Worm (Caenorhabditis elegans): ENCODE results near the gene cyp-25A1.

The cyp-25A1 gene

ce11 chrIII:3821969-3822453, 10.4 kb upstream of the cyp-25A1 start, which contains the start of gene amx-1:
Gene amx-1 (plus strand): TSS chrIII:3822403.
- TF ChIP-seq hlh-30 (tag; optimal IDR thresholded peaks at IDR 0.05; ENCODE audit: insufficient read depth), result peak; percentile 58
- peak; percentile 4 for TF ChIP-seq ceh-31 (tag; optimal IDR thresholded peaks at IDR 0.05)
- TF ChIP-seq ceh-34 (tag; optimal IDR thresholded peaks at IDR 0.05), result no peak

ce11 chrIII:3829105-3829504, 3.3 kb upstream of the cyp-25A1 start, which contains the start of gene cnnm-5:
Gene cnnm-5 (minus strand): TSS chrIII:3829205.
- TF ChIP-seq pax-1 (tag; optimal IDR thresholded peaks at IDR 0.05) (no peak), ceh-24 (tag; optimal IDR thresholded peaks at IDR 0.05) (no peak), C08G9.2 (tag; optimal IDR thresholded peaks at IDR 0.05) (no peak), dmd-4 (tag; optimal IDR thresholded peaks at IDR 0.05; ENCODE audit: borderline replicate concordance) (no peak), pqm-1 (tag; optimal IDR thresholded peaks at IDR 0.05) (no peak), unc-86 (tag; optimal IDR thresholded peaks at IDR 0.05) (no peak), rnt-1 (tag; optimal IDR thresholded peaks at IDR 0.05) (no peak), fkh-6 (tag; optimal IDR thresholded peaks at IDR 0.05) (no peak), sox-4 (tag; optimal IDR thresholded peaks at IDR 0.05) (no peak), pha-2 (tag; optimal IDR thresholded peaks at IDR 0.05) (no peak), T23F11.4 (GFP tag; optimal IDR thresholded peaks at IDR 0.05) (no peak), pros-1 (tag; optimal IDR thresholded peaks at IDR 0.05) (no peak), elt-2 (tag; optimal IDR thresholded peaks at IDR 0.05) (no peak)

ce11 chrIII:3831381-3831780, 1.0 kb upstream of the cyp-25A1 start, which contains the start of gene C36A4.10:
Gene C36A4.10 (minus strand): TSS chrIII:3831481.
- peak; percentile 33 for TF ChIP-seq ceh-48 (tag; optimal IDR thresholded peaks at IDR 0.05)
- TF ChIP-seq nhr-232 (tag; optimal IDR thresholded peaks at IDR 0.05), result no peak

- TF ChIP-seq unc-55 (GFP tag; optimal IDR thresholded peaks at IDR 0.05) (no peak), ceh-34 (tag; optimal IDR thresholded peaks at IDR 0.05) (no peak), odd-2 (tag; optimal IDR thresholded peaks at IDR 0.05) (no peak), eyg-1 (tag; optimal IDR thresholded peaks at IDR 0.05) (no peak), fkh-10 (GFP tag; optimal IDR thresholded peaks at IDR 0.05) (no peak), fax-1 (tag; optimal IDR thresholded peaks at IDR 0.05) (no peak), ets-4 (tag; optimal IDR thresholded peaks at IDR 0.05) (no peak), ama-1 (optimal IDR thresholded peaks at IDR 0.05) (no peak), ceh-6 (GFP tag; optimal IDR thresholded peaks at IDR 0.05) (no peak), fkh-6 (tag; optimal IDR thresholded peaks at IDR 0.05) (no peak), hlh-15 (tag; optimal IDR thresholded peaks at IDR 0.05) (no peak)
Measured at ce11 chrIII:3831798-3832197, 593 bp upstream of the cyp-25A1 start.

ce11 chrIII:3834800-3835271, 2.4 kb downstream of the cyp-25A1 start, which contains the start of gene cyp-25A2:
Gene cyp-25A2 (plus strand): TSS chrIII:3835221.
- TF ChIP-seq pha-2 (tag; optimal IDR thresholded peaks at IDR 0.05) (no peak), elt-2 (tag; optimal IDR thresholded peaks at IDR 0.05) (peak; percentile 51)

ce11 chrIII:3839635-3840034, 7.2 kb downstream of the cyp-25A1 start, which contains the start of gene cyp-25A3:
Gene cyp-25A3 (minus strand): TSS chrIII:3839735.
- no peak for TF ChIP-seq unc-55 (GFP tag; optimal IDR thresholded peaks at IDR 0.05)
- no peak for TF ChIP-seq ceh-30 (tag; optimal IDR thresholded peaks at IDR 0.05)
- TF ChIP-seq hlh-8 (tag; optimal IDR thresholded peaks at IDR 0.05), result no peak
- no peak for TF ChIP-seq che-1 (tag; optimal IDR thresholded peaks at IDR 0.05)
- TF ChIP-seq elt-2 (tag; optimal IDR thresholded peaks at IDR 0.05), result no peak
- no peak for TF ChIP-seq sox-2 (GFP tag; IDR thresholded peaks at IDR 0.05)
- TF ChIP-seq pax-1 (tag; optimal IDR thresholded peaks at IDR 0.05), result no peak
- TF ChIP-seq ceh-45 (GFP tag; IDR thresholded peaks at IDR 0.05), result no peak
- no peak for TF ChIP-seq ets-4 (tag; optimal IDR thresholded peaks at IDR 0.05)
- TF ChIP-seq hlh-13 (GFP tag; optimal IDR thresholded peaks at IDR 0.05), result no peak
- TF ChIP-seq pha-2 (tag; optimal IDR thresholded peaks at IDR 0.05), result no peak
- no peak for TF ChIP-seq K02D7.2 (tag; optimal IDR thresholded peaks at IDR 0.05)
- no peak for TF ChIP-seq ztf-16 (tag; optimal IDR thresholded peaks at IDR 0.05)
- no peak for TF ChIP-seq syd-9 (tag; optimal IDR thresholded peaks at IDR 0.05)
- TF ChIP-seq C08G9.2 (tag; optimal IDR thresholded peaks at IDR 0.05), result no peak
- no peak for TF ChIP-seq T23F11.4 (GFP tag; optimal IDR thresholded peaks at IDR 0.05)
- no peak for TF ChIP-seq madf-2 (tag; optimal IDR thresholded peaks at IDR 0.05)

All from whole organism, late embryonic.